Worm (Caenorhabditis elegans): ENCODE results near the gene B0462.4.

The B0462.4 gene

DNA sequence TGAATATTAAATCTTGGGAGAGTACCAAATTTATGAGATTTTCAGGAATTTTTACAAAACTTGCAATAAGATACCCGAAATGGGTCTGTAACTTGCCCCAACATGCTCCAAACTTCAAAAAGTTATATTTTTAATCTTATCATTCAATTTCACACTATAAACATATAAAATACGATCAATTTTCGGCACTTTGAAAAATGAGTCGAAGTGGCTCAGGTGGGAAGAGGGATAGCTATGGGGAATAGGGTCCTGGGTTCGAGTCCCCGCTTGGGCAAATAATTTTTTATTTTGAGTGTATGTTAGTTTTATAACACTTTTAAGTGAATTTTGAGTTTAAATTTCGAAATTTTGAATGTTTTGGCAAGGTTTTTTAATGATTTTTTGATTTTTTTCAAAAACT is 40.0 kb upstream of the B0462.4 start:
- TF ChIP-seq unc-98 (GFP tag; IDR thresholded peaks at IDR 0.05) (no peak), ceh-90 (tag; optimal IDR thresholded peaks at IDR 0.05) (no peak), ceh-88 (GFP tag; IDR thresholded peaks at IDR 0.05) (no peak)

DNA sequence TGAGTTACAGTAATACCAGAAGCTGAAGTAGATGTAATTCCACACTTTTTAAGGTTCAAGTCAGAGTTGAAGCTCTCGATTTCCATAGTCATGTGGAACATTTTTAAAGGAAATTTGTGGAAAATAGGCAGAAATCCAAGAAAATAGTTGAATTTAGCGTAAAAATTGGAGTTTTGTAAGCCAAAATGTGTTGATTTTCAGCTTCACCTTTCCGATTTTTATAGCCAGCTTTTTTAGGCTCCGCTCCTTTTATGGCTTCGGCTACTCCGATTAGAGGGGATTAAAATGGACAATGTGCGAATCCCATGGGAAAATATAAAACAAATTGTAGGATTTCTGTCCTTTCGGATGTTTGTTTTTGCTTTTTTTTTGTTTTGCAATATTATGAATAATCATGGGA is 37.3 kb upstream of the B0462.4 start, which contains the start of gene C08E8.6:
Gene C08E8.6, minus strand, starts transcription at position 101 of the 400 bp plus-strand sequence.
- no peak for TF ChIP-seq unc-62 (GFP tag; optimal IDR thresholded peaks at IDR 0.05)
- TF ChIP-seq fkh-8 (tag; optimal IDR thresholded peaks at IDR 0.05) = no peak
- no peak for TF ChIP-seq nhr-77 (tag; optimal IDR thresholded peaks at IDR 0.05)
- no peak for TF ChIP-seq unc-86 (tag; optimal IDR thresholded peaks at IDR 0.05)
- TF ChIP-seq snu-23 (GFP tag; optimal IDR thresholded peaks at IDR 0.05) = no peak
- TF ChIP-seq pax-3 (tag; optimal IDR thresholded peaks at IDR 0.05) = no peak
- TF ChIP-seq mep-1 (tag; optimal IDR thresholded peaks at IDR 0.05) = no peak
- TF ChIP-seq xbp-1 (tag; optimal IDR thresholded peaks at IDR 0.05) = no peak
- no peak for TF ChIP-seq nhr-237 (tag; optimal IDR thresholded peaks at IDR 0.05)
- no peak for TF ChIP-seq F16B12.6 (tag; optimal IDR thresholded peaks at IDR 0.05)
- TF ChIP-seq pag-3 (tag; optimal IDR thresholded peaks at IDR 0.05; ENCODE audit: borderline replicate concordance, insufficient read depth) = no peak
- TF ChIP-seq efl-1 (optimal IDR thresholded peaks at IDR 0.05) = no peak
- TF ChIP-seq efl-1 (GFP tag; optimal IDR thresholded peaks at IDR 0.05 in 1 of 2) = no peak
- TF ChIP-seq ces-1 (GFP tag; optimal IDR thresholded peaks at IDR 0.05) = no peak
- TF ChIP-seq C34B4.2 (tag; optimal IDR thresholded peaks at IDR 0.05) = no peak
- no peak for TF ChIP-seq lin-14 (GFP tag; optimal IDR thresholded peaks at IDR 0.05)
- TF ChIP-seq Y116A8C.19 (tag; optimal IDR thresholded peaks at IDR 0.05; ENCODE audit: borderline replicate concordance) = no peak
- no peak for TF ChIP-seq nhr-76 (tag; optimal IDR thresholded peaks at IDR 0.05)
- no peak for TF ChIP-seq tbx-2 (tag; optimal IDR thresholded peaks at IDR 0.05)
- no peak for TF ChIP-seq unc-98 (GFP tag; IDR thresholded peaks at IDR 0.05)
- TF ChIP-seq ceh-82 (tag; optimal IDR thresholded peaks at IDR 0.05) = no peak

DNA sequence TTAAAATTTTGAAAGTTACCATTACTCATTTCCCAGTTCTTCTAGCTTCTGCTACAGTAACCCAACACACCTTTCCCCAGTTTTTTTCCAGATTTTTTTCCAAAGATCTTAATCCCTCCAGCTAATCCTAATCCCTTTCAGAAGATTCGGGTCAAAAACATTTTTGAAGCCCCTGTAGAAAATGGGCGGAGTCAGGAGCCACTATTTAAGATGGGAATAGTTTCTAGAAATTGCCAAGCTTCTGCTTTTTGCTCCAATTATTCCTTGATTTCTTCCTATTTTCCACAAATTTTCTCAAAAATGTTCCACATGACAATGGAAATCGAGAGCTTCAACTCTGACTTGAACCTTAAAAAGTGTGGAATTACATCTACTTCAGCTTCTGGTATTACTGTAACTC is 33.6 kb upstream of the B0462.4 start, which contains the start of gene C08E8.9:
Gene C08E8.9, plus strand, starts transcription at position 301 of the 400 bp plus-strand sequence.
- TF ChIP-seq dsc-1 (tag; optimal IDR thresholded peaks at IDR 0.05) (peak; percentile 3), mef-2 (tag; optimal IDR thresholded peaks at IDR 0.05) (no peak), efl-1 (optimal IDR thresholded peaks at IDR 0.05) (no peak), efl-1 (GFP tag; optimal IDR thresholded peaks at IDR 0.05 in 1 of 2) (no peak), nhr-47 (tag; optimal IDR thresholded peaks at IDR 0.05) (no peak), mdl-1 (tag; optimal IDR thresholded peaks at IDR 0.05) (no peak), hpl-2 (GFP tag; optimal IDR thresholded peaks at IDR 0.05) (no peak)

DNA sequence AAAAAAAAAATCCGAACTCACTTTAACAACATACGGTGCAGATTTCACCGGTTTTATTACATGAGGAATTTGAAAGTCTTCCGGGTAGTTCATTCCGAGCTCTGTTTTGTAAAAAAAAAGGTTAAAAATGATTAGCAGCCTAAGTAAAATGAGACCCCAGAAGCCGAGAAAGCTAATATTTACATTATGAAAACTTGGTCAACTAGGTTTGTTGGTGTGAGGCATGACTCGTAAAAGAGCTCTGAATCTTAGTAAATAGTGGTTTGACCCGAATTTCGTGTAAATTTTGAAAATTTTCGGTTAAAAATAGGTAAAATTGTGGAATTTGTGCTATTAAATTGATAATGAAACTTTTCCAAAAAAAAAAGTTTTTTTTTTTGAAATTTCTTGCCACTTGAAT is 31.4 kb upstream of the B0462.4 start, which contains the start of gene C08E8.1:
Gene C08E8.1, minus strand, starts transcription at position 101 of the 400 bp plus-strand sequence.
- TF ChIP-seq nhr-11 (tag; optimal IDR thresholded peaks at IDR 0.05) = no peak
- TF ChIP-seq ztf-4 (tag; optimal IDR thresholded peaks at IDR 0.05) = no peak
- no peak for TF ChIP-seq mep-1 (tag; optimal IDR thresholded peaks at IDR 0.05)
- no peak for TF ChIP-seq ceh-63 (GFP tag; optimal IDR thresholded peaks at IDR 0.05)
- TF ChIP-seq blmp-1 (tag; optimal IDR thresholded peaks at IDR 0.05) = no peak
- no peak for TF ChIP-seq mef-2 (tag; optimal IDR thresholded peaks at IDR 0.05)

DNA sequence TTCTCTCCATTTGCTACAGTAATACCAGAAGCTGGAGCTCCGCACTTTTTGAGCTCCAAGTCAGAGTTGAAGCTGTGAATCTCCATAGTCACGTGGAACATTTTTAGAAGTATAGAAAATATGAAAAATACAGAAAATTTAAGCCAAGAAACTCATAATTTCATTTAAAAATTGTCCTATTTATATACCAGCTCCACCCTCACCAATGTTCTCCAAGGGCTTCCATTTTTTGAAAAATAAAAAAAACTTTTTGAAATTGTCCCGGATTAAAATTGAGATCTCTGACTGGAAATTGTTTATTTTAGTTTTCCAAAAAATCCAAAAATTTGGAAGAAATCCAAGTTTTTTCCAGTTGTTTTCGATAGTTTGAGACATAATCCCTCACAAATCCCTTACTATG is 28.9 kb upstream of the B0462.4 start, which contains the start of gene C08E8.5:
Gene C08E8.5, minus strand, starts transcription at position 101 of the 400 bp plus-strand sequence.
- TF ChIP-seq pag-3 (tag; optimal IDR thresholded peaks at IDR 0.05; ENCODE audit: borderline replicate concordance, insufficient read depth) (no peak), lin-39 (tag; optimal IDR thresholded peaks at IDR 0.05) (no peak), unc-86 (tag; optimal IDR thresholded peaks at IDR 0.05) (no peak), ceh-82 (tag; optimal IDR thresholded peaks at IDR 0.05) (no peak), ceh-90 (tag; optimal IDR thresholded peaks at IDR 0.05) (no peak), ztf-11 (tag; optimal IDR thresholded peaks at IDR 0.05) (no peak), elt-3 (tag; optimal IDR thresholded peaks at IDR 0.05) (no peak), aha-1 (tag; optimal IDR thresholded peaks at IDR 0.05) (no peak), ceh-63 (GFP tag; optimal IDR thresholded peaks at IDR 0.05) (no peak), nhr-77 (tag; optimal IDR thresholded peaks at IDR 0.05) (no peak), pqm-1 (tag; optimal IDR thresholded peaks at IDR 0.05) (no peak), isw-1 (GFP tag; IDR thresholded peaks at IDR 0.05) (no peak), alr-1 (tag; optimal IDR thresholded peaks at IDR 0.05; ENCODE audit: borderline replicate concordance) (no peak), Y116A8C.19 (tag; optimal IDR thresholded peaks at IDR 0.05; ENCODE audit: borderline replicate concordance) (no peak), xbp-1 (tag; optimal IDR thresholded peaks at IDR 0.05) (no peak), nhr-28 (tag; optimal IDR thresholded peaks at IDR 0.05) (no peak)
